Worm (Caenorhabditis elegans) whole organism, L4 larva: ENCODE results near the gene ddi-1.

Source experiments
- Y48G9A.11 ChIP-seq: fragments of 200-800 bp; sonication (Bioruptor generic); IDR thresholded peaks from 2 replicates; pipeline ENCODE4 v1.3.6; 2022; ENCODE audit warnings: missing genetic modification reagents, missing genetic modification characterization, missing compliant biosample characterization
- Y5F2A.4 ChIP-seq: fragments of 200-800 bp; sonication (Bioruptor generic); optimal IDR thresholded peaks from 2 replicates; lab custom pipeline; 2018; ENCODE audit warnings: mild to moderate bottlenecking, missing genetic modification characterization, missing compliant biosample characterization
- daf-12 ChIP-seq: fragments of 150-350 bp; optimal IDR thresholded peaks from 2 replicates; lab custom pipeline; 2014; ENCODE audit warnings: missing biosample characterization, missing genetic modification reagents, missing genetic modification characterization
- egl-43 ChIP-seq: fragments of 200-800 bp; sonication (Bioruptor generic); IDR thresholded peaks from 2 replicates; pipeline ENCODE4 v1.3.6; 2022; ENCODE audit warnings: missing genetic modification reagents, missing genetic modification characterization, missing compliant biosample characterization
- lin-13 ChIP-seq: fragments of 150-350 bp; optimal IDR thresholded peaks from 2 replicates; lab custom pipeline; 2014; ENCODE audit warnings: missing biosample characterization, missing genetic modification reagents, missing genetic modification characterization
- nhr-25 ChIP-seq: sonication (generic microtip); optimal IDR thresholded peaks from 2 replicates; lab custom pipeline; 2017; ENCODE audit warnings: missing genetic modification characterization, mild to moderate bottlenecking, missing compliant biosample characterization, antibody characterized with exemption, moderate library complexity, borderline replicate concordance; ENCODE audit not compliant: insufficient read depth
- nhr-28 ChIP-seq: fragments of 150-350 bp; optimal IDR thresholded peaks from 2 replicates; lab custom pipeline; 2014; ENCODE audit warnings: missing biosample characterization, missing genetic modification characterization
- snpc-4 ChIP-seq: fragments of 150-350 bp; optimal IDR thresholded peaks from 2 replicates; lab custom pipeline; 2014; ENCODE audit warnings: missing biosample characterization, missing genetic modification characterization
- unc-62 ChIP-seq, 3 experiments: fragments of 150-350 bp in 1 of 3; sonication (generic microtip); optimal IDR thresholded peaks in 2 of 3; peaks in 1 of 3; 1 replicate in 1 of 3; 2 replicates in 2 of 3; lab custom pipeline; 2014 to 2017; ENCODE audit warnings: missing biosample characterization in 3 of 3, missing genetic modification characterization in 3 of 3, missing genetic modification reagents in 3 of 3, missing genotype in 1 of 3
- vab-7 ChIP-seq: fragments of 200-800 bp; sonication (Bioruptor generic); IDR thresholded peaks from 2 replicates; pipeline ENCODE4 v1.3.6; 2022; ENCODE audit warnings: missing genetic modification reagents, missing genetic modification characterization, missing compliant biosample characterization

DNA sequence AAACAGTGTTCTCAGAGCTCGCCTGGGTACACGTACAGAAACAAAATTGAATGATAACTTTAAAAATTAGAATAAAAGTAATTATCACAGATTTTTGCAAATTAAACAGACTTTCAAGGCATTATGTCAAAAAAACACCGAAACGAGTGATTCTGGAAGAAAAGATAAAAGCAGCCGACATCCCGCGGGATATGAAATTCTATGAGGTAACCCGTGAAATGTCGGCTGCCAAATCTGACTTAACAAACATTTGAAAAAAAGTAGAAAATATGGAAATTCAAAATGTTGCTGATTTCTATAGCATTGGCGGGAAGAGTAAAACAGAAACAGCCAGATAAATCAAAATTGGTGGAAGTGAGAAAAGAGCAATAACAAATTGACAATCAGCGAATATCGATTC, 42.9 kb downstream of the ddi-1 start:
- no peak for TF ChIP-seq Y48G9A.11
- TF ChIP-seq daf-12 (tag; lab: Kevin White, UChicago) = no peak
- no peak for TF ChIP-seq nhr-25 (tag; lab: Kevin White, UChicago)
- no peak for TF ChIP-seq lin-13 (GFP tag; lab: Kevin White, UChicago)
- no peak for TF ChIP-seq nhr-28 (tag; lab: Kevin White, UChicago)
- TF ChIP-seq vab-7 (GFP tag; lab: Robert Waterston, UW) = no peak
- TF ChIP-seq Y5F2A.4 (GFP tag; lab: Kevin White, UChicago) = no peak
- TF ChIP-seq egl-43 (GFP tag; lab: Robert Waterston, UW) = no peak
- TF ChIP-seq unc-62 (GFP tag; optimal IDR thresholded peaks at IDR 0.05 in 1 of 2; lab: Kevin White, UChicago) = no peak
- TF ChIP-seq unc-62 (tag; optimal IDR thresholded peaks at IDR 0.05; lab: Kevin White, UChicago) = no peak
- no peak for TF ChIP-seq snpc-4 (tag; lab: Kevin White, UChicago)
